Fruit fly (Drosophila melanogaster) Kc167 (cell line): Measurements from ENCODE around the gene B-H2.

ENCODE experiments used
- Myc ChIP-seq: fragments of >200 bp; optimal IDR thresholded peaks from 2 replicates; lab custom pipeline; 2017; ENCODE audit warnings: missing external identifiers
- Sin3A ChIP-seq: fragments of >200 bp; optimal IDR thresholded peaks from 2 replicates; lab custom pipeline; 2018; ENCODE audit warnings: missing external identifiers
- h ChIP-seq: fragments of >200 bp; optimal IDR thresholded peaks from 3 replicates; lab custom pipeline; 2018; ENCODE audit warnings: missing external identifiers
- insv ChIP-seq: fragments of >200 bp; optimal IDR thresholded peaks from 3 replicates; lab custom pipeline; 2018; ENCODE audit warnings: missing external identifiers
- psq ChIP-seq: fragments of >200 bp; optimal IDR thresholded peaks from 2 replicates; lab custom pipeline; 2017; ENCODE audit warnings: missing external identifiers
- ttk ChIP-seq: sonication (Bioruptor generic); optimal IDR thresholded peaks from 2 replicates; lab custom pipeline; 2017; ENCODE audit warnings: missing external identifiers

Gene B-H2

DNA sequence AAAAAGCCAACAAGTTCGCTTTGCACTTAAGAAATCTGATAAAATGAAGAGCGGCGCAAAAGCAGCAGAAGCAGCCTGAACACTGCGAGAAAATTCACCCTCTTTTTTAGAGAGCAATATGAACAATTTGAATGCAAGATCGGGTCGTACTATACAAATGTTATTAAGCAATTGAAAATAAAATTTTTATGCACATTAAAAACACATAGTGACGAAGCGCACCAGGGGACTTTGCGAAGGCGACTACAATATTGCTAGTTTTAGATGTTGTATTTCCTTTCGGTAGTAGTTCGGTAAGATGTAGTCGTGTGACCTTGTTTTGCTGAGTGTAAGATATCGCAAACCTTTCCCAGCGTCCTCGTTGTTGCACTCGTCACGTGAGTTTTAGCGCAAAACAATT is 37.2 kb downstream of the B-H2 start:
- TF ChIP-seq Sin3A (lab: Kevin White, UChicago): no peak
- TF ChIP-seq insv (lab: Kevin White, UChicago): no peak
- no peak for TF ChIP-seq psq (lab: Kevin White, UChicago)
- no peak for TF ChIP-seq ttk (lab: Kevin White, UChicago)
- TF ChIP-seq h (lab: Kevin White, UChicago): no peak
- no peak for TF ChIP-seq Myc (lab: Kevin White, UChicago)

DNA sequence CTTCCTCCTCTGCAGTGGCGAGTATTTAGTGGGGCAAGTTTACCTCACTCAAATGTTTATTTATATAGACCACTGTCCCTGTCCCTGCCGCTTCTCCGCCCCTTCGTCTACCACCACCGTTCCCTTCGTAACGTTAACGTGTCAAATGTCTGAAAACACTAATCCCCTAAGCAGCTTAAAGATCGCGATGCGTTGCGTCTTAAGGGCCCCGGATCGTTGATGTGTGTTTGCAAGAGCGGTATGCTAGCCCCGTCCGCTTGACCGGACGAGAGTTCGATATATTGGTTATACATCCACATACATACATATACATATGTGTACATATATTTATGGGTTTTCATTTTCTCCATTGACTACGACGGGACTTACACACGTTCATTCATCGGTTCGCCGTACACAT is 38.6 kb downstream of the B-H2 start:
- TF ChIP-seq insv (lab: Kevin White, UChicago) (no peak), Sin3A (lab: Kevin White, UChicago) (no peak), ttk (lab: Kevin White, UChicago) (no peak), Myc (lab: Kevin White, UChicago) (no peak), psq (lab: Kevin White, UChicago) (no peak), h (lab: Kevin White, UChicago) (no peak)

DNA sequence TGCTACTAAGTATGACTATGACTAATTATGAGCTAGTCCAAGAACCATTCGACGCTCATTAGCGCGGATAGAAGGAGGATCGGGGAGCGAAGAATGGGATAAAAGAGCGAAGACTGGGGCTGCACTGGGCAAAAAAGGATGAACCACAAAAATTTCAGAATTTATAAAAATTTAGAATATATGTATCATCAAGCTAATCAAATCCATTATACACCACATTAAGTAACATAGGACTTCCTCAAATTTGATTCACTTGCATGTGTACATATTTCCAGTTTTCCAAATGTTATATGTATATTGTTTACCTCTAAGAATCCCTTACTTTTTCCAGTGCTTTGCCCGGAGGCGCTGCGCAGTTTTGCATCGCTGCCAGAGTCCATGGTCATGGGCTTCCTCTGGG is 41.4 kb downstream of the B-H2 start:
- TF ChIP-seq Myc (lab: Kevin White, UChicago): no peak

DNA sequence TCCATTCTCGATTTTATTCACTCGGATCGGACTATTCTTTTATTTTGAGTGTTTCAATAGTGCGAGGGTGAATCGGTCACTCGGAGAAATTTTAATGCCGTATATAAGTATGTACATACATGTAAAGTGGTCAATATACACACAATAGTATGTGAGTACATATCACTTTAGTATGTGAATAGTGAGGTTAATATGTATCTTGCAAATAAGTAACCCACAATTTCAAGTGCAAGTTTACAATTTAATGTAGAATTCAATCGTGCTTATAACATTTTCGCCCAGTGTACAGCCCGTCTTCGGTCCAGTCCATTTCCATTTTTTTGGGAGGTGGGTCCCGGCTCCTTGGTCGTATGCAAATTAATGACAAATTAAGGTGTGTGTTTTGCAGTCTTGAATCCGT is 43.1 kb downstream of the B-H2 start:
- TF ChIP-seq psq (lab: Kevin White, UChicago) (no peak), h (lab: Kevin White, UChicago) (no peak), ttk (lab: Kevin White, UChicago) (no peak), Sin3A (lab: Kevin White, UChicago) (no peak), insv (lab: Kevin White, UChicago) (no peak), Myc (lab: Kevin White, UChicago) (no peak)

DNA sequence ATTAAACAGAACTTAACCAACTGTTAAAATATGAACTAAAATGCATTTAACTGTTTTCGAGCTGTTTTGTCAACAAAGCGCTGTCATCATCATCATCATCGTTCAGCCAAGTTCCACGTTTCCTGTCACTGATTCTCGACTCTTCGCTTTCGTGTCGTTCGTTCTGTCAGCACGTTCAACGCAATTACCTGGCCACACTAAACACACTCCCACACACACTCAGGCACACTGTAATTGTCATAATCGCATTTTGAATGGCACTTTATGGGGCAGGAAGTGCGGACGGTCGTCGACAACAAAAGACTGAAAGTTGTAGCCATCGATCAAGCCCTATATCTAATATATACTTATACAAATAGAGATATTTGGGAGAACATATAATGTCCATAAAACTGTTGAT is 46.7 kb downstream of the B-H2 start:
- TF ChIP-seq h (lab: Kevin White, UChicago): no peak
- TF ChIP-seq ttk (lab: Kevin White, UChicago): no peak
- no peak for TF ChIP-seq insv (lab: Kevin White, UChicago)
- TF ChIP-seq Myc (lab: Kevin White, UChicago): no peak
- no peak for TF ChIP-seq psq (lab: Kevin White, UChicago)
- no peak for TF ChIP-seq Sin3A (lab: Kevin White, UChicago)

DNA sequence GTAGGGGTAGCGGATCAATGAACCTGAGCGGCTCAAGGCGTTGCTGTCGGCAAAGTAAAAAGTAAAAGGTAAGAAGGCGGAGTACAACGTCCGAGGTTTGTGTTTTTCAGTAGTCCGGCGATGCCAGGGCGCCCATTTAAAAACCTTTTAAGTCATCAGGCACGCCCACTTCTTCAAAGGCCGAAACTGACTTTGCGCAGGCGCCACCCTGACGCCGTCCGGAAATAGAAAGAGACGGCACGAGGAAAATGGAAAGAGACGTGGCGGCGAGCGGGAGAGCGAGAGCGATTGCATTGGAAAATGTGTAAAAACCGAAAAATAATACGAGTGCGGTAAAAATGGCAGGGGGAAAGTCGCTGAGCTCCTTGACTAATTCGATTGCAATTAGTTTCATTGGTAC is 54.2 kb downstream of the B-H2 start:
- TF ChIP-seq ttk (lab: Kevin White, UChicago): no peak
- no peak for TF ChIP-seq Sin3A (lab: Kevin White, UChicago)
- no peak for TF ChIP-seq insv (lab: Kevin White, UChicago)
- TF ChIP-seq psq (lab: Kevin White, UChicago): no peak
- TF ChIP-seq Myc (lab: Kevin White, UChicago): no peak
- no peak for TF ChIP-seq h (lab: Kevin White, UChicago)
